Fruit fly (Drosophila melanogaster): ENCODE results near the gene CG14377.
A peak's percentile ranks its signal among the peaks of the same experiment; 100 is the strongest.

DNA sequence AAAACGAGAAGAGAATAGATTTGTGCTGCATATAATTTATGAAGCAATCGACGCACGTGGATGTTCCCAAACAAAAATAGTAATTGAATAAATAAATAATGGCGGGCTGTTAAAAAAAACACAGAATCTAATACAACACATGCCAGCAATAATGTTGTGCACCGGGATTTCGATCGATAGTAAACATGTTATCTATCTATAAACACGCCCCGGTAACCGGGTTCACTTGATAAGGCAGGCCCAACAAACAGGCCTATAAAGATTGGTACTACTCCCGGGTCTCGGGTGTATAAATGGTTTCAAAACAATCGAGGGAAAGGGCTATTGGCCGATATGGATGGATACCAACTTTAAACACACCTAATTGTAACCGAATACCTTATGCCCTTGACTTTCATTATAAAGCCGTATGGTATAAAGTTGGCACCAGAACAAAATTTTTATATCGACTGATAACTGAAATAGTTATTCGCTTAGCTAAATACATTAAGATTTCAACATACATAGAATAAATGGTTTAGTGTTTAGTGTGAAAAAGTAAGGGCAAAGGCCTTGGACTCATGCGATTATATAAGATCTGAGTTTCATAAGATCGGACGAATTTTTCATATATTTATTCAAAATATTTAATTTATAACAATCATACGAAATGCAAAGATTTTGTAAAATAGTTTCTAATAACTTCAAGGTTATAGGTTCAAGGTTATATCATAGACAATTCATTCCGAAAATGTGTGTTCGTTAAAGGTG, 31.8 kb upstream of the CG14377 start:
- TF ChIP-seq toy (GFP tag; IDR thresholded peaks at IDR 0.05) (no peak), Opbp (GFP tag; IDR thresholded peaks at IDR 0.05; ENCODE audit: partially characterized antibody) (no peak), dpn (GFP tag; optimal IDR thresholded peaks at IDR 0.05) (no peak), CG10543 (GFP tag; optimal IDR thresholded peaks at IDR 0.05) (peak; percentile 32), CG9797 (GFP tag; optimal IDR thresholded peaks at IDR 0.05) (no peak), CG8359 (GFP tag; optimal IDR thresholded peaks at IDR 0.05; ENCODE audit: borderline replicate concordance) (no peak), ab (GFP tag; optimal IDR thresholded peaks at IDR 0.05) (no peak), CG11456 (GFP tag; IDR thresholded peaks at IDR 0.05) (no peak), CG8290 (GFP tag; optimal IDR thresholded peaks at IDR 0.05) (no peak), CG8290 (tag; optimal IDR thresholded peaks at IDR 0.05) (peak in 1 of 2 experiments; percentile 44), ken (GFP tag; IDR thresholded peaks at IDR 0.05) (no peak), MTF-1 (GFP tag; optimal IDR thresholded peaks at IDR 0.05; ENCODE audit: borderline replicate concordance) (no peak), CG15269 (tag; optimal IDR thresholded peaks at IDR 0.05) (no peak)
